Worm (Caenorhabditis elegans) whole organism, late embryonic: Measurements from ENCODE around the gene str-246.
A peak's percentile ranks its signal among the peaks of the same experiment; 100 is the strongest.

Source experiments
- C08G9.2 ChIP-seq: sonication (generic microtip); optimal IDR thresholded peaks from 2 replicates; lab custom pipeline; 2016; ENCODE audit warnings: mild to moderate bottlenecking, missing genetic modification characterization, moderate library complexity, missing compliant biosample characterization
- C38D4.7 ChIP-seq: fragments of 200-800 bp; sonication (Bioruptor generic); optimal IDR thresholded peaks from 2 replicates; lab custom pipeline; 2018; ENCODE audit warnings: mild to moderate bottlenecking, missing genetic modification characterization, moderate library complexity, missing compliant biosample characterization
- K02D7.2 ChIP-seq: sonication (generic microtip); optimal IDR thresholded peaks from 2 replicates; lab custom pipeline; 2017; ENCODE audit warnings: mild to moderate bottlenecking, missing genetic modification characterization, missing compliant biosample characterization
- Y22D7AL.16 ChIP-seq: sonication (generic microtip); optimal IDR thresholded peaks from 2 replicates; lab custom pipeline; 2016; ENCODE audit warnings: missing genetic modification characterization, missing compliant biosample characterization
- ama-1 ChIP-seq: fragments of 150-350 bp; optimal IDR thresholded peaks from 2 replicates; lab custom pipeline; 2014
- ceh-19 ChIP-seq: fragments of 200-800 bp; sonication (Bioruptor generic); optimal IDR thresholded peaks from 2 replicates; lab custom pipeline; 2018; ENCODE audit warnings: mild to moderate bottlenecking, missing genetic modification characterization, missing compliant biosample characterization
- ceh-2 ChIP-seq: sonication (generic microtip); optimal IDR thresholded peaks from 2 replicates; lab custom pipeline; 2016; ENCODE audit warnings: missing genotype, missing genetic modification characterization, missing compliant biosample characterization
- ceh-34 ChIP-seq: sonication (generic microtip); optimal IDR thresholded peaks from 2 replicates; lab custom pipeline; 2016; ENCODE audit warnings: mild to moderate bottlenecking, missing genetic modification characterization, missing compliant biosample characterization
- ceh-48 ChIP-seq: sonication (generic microtip); optimal IDR thresholded peaks from 2 replicates; lab custom pipeline; 2016; ENCODE audit warnings: missing genetic modification characterization, inconsistent platforms, missing compliant biosample characterization
- che-1 ChIP-seq: sonication (generic microtip); optimal IDR thresholded peaks from 2 replicates; lab custom pipeline; 2016; ENCODE audit warnings: mild to moderate bottlenecking, missing genetic modification characterization, missing compliant biosample characterization
- dmd-4 ChIP-seq: sonication (generic microtip); optimal IDR thresholded peaks from 2 replicates; lab custom pipeline; 2016; ENCODE audit warnings: borderline replicate concordance, missing genetic modification characterization, missing compliant biosample characterization
- dve-1 ChIP-seq: sonication (generic microtip); optimal IDR thresholded peaks from 2 replicates; lab custom pipeline; 2017; ENCODE audit warnings: antibody characterized with exemption, mild to moderate bottlenecking, missing genetic modification characterization, missing compliant biosample characterization
- elt-2 ChIP-seq: sonication (generic microtip); optimal IDR thresholded peaks from 2 replicates; lab custom pipeline; 2016; ENCODE audit warnings: missing genetic modification reagents, missing genetic modification characterization, missing compliant biosample characterization
- ets-4 ChIP-seq: sonication (generic microtip); optimal IDR thresholded peaks from 2 replicates; lab custom pipeline; 2016; ENCODE audit warnings: missing genetic modification characterization, missing compliant biosample characterization
- fkh-10 ChIP-seq: fragments of 150-350 bp; optimal IDR thresholded peaks from 2 replicates; lab custom pipeline; 2014; ENCODE audit warnings: missing biosample characterization, missing genetic modification reagents, missing genetic modification characterization
- fkh-6 ChIP-seq: sonication (generic microtip); optimal IDR thresholded peaks from 2 replicates; lab custom pipeline; 2016; ENCODE audit warnings: missing genetic modification characterization, missing compliant biosample characterization
- hlh-13 ChIP-seq: fragments of 200-800 bp; sonication (Bioruptor generic); optimal IDR thresholded peaks from 2 replicates; lab custom pipeline; 2018; ENCODE audit warnings: mild to moderate bottlenecking, missing genetic modification characterization, missing compliant biosample characterization
- hlh-15 ChIP-seq: sonication (generic microtip); optimal IDR thresholded peaks from 2 replicates; lab custom pipeline; 2016; ENCODE audit warnings: missing genetic modification characterization, missing compliant biosample characterization
- hlh-30 ChIP-seq: sonication (generic microtip); optimal IDR thresholded peaks from 2 replicates; lab custom pipeline; 2017; ENCODE audit warnings: antibody characterized with exemption, missing genetic modification characterization, missing compliant biosample characterization; ENCODE audit not compliant: insufficient read depth
- hlh-6 ChIP-seq: sonication (generic microtip); optimal IDR thresholded peaks from 2 replicates; lab custom pipeline; 2016; ENCODE audit warnings: missing genotype, missing genetic modification characterization, missing compliant biosample characterization
- hlh-8 ChIP-seq: sonication (generic microtip); optimal IDR thresholded peaks from 2 replicates; lab custom pipeline; 2016; ENCODE audit warnings: missing genotype, missing genetic modification characterization, missing compliant biosample characterization
- lim-6 ChIP-seq: sonication (generic microtip); optimal IDR thresholded peaks from 2 replicates; lab custom pipeline; 2016; ENCODE audit warnings: missing genetic modification characterization, missing compliant biosample characterization
- madf-2 ChIP-seq: sonication (generic microtip); optimal IDR thresholded peaks from 2 replicates; lab custom pipeline; 2017; ENCODE audit warnings: missing genetic modification characterization, missing compliant biosample characterization
- mec-3 ChIP-seq: sonication (generic microtip); optimal IDR thresholded peaks from 2 replicates; lab custom pipeline; 2016; ENCODE audit warnings: borderline replicate concordance, missing genetic modification characterization, missing compliant biosample characterization
- nfya-1 ChIP-seq: sonication (generic microtip); optimal IDR thresholded peaks from 2 replicates; lab custom pipeline; 2017; ENCODE audit warnings: missing genetic modification characterization, mild to moderate bottlenecking, missing compliant biosample characterization, antibody characterized with exemption, moderate library complexity
- odd-2 ChIP-seq: sonication (generic microtip); optimal IDR thresholded peaks from 2 replicates; lab custom pipeline; 2017; ENCODE audit warnings: antibody characterized with exemption, mild to moderate bottlenecking, missing genetic modification characterization, missing compliant biosample characterization
- pag-3 ChIP-seq: sonication (generic microtip); optimal IDR thresholded peaks from 2 replicates; lab custom pipeline; 2016; ENCODE audit warnings: missing compliant biosample characterization, missing genetic modification characterization, borderline replicate concordance
- pha-2 ChIP-seq: sonication (generic microtip); optimal IDR thresholded peaks from 2 replicates; lab custom pipeline; 2017; ENCODE audit warnings: mild to moderate bottlenecking, missing genetic modification characterization, missing compliant biosample characterization
- pha-4 ChIP-seq: fragments of 150-350 bp; optimal IDR thresholded peaks from 2 replicates; lab custom pipeline; 2018; ENCODE audit warnings: missing biosample characterization, missing genetic modification reagents, missing genetic modification characterization
- pqm-1 ChIP-seq: sonication (generic microtip); optimal IDR thresholded peaks from 2 replicates; lab custom pipeline; 2016; ENCODE audit warnings: missing genetic modification characterization, missing compliant biosample characterization
- pros-1 ChIP-seq: fragments of 150-350 bp; optimal IDR thresholded peaks from 2 replicates; lab custom pipeline; 2014; ENCODE audit warnings: missing biosample characterization, missing genetic modification reagents, missing genetic modification characterization
- ref-2 ChIP-seq: sonication (generic microtip); optimal IDR thresholded peaks from 2 replicates; lab custom pipeline; 2016; ENCODE audit warnings: missing genetic modification characterization, missing compliant biosample characterization
- rnt-1 ChIP-seq: sonication (generic microtip); optimal IDR thresholded peaks from 2 replicates; lab custom pipeline; 2016; ENCODE audit warnings: missing genetic modification characterization, missing compliant biosample characterization
- syd-9 ChIP-seq: sonication (generic microtip); optimal IDR thresholded peaks from 2 replicates; lab custom pipeline; 2016; ENCODE audit warnings: mild to moderate bottlenecking, missing genetic modification characterization, moderate library complexity, missing compliant biosample characterization
- tbx-2 ChIP-seq: sonication (generic microtip); optimal IDR thresholded peaks from 2 replicates; lab custom pipeline; 2016; ENCODE audit warnings: missing genetic modification characterization, missing compliant biosample characterization
- tbx-7 ChIP-seq: sonication (generic microtip); optimal IDR thresholded peaks from 2 replicates; lab custom pipeline; 2016; ENCODE audit warnings: missing genotype, missing genetic modification characterization, missing compliant biosample characterization
- unc-42 ChIP-seq: sonication (generic microtip); optimal IDR thresholded peaks from 2 replicates; lab custom pipeline; 2016; ENCODE audit warnings: missing genotype, missing genetic modification characterization, missing compliant biosample characterization
- unc-86 ChIP-seq: sonication (generic microtip); optimal IDR thresholded peaks from 2 replicates; lab custom pipeline; 2016; ENCODE audit warnings: missing genetic modification characterization, missing compliant biosample characterization
- zip-5 ChIP-seq: sonication (generic microtip); optimal IDR thresholded peaks from 2 replicates; lab custom pipeline; 2016; ENCODE audit warnings: missing genetic modification characterization, missing compliant biosample characterization

The str-246 gene

DNA sequence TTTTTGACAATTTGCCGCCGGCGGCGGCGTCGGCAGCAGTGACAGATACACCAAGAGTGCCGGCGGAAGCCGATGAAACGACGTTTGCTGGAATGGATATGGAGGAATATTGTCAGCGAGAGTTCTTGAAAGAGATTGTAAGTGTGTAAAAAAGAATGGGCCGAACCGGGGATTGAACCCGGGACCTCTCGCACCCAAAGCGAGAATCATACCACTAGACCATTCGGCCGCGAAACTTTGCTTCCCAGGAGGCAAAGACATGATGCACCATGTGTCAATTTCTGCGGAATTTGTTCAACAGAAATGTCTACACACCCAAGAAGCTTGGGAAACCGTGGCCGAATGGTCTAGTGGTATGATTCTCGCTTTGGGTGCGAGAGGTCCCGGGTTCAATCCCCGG is 10.8 kb upstream of the str-246 start (continued):
- TF ChIP-seq fkh-10 (no peak), pha-2 (tag; lab: Kevin White, UChicago) (no peak), fkh-6 (tag; lab: Kevin White, UChicago) (no peak), hlh-30 (tag; lab: Kevin White, UChicago) (no peak), pha-4 (tag; lab: Kevin White, UChicago) (no peak), lim-6 (no peak), pag-3 (no peak), zip-5 (tag; lab: Kevin White, UChicago) (no peak), ama-1 (lab: Kevin White, UChicago) (no peak), C38D4.7 (no peak), syd-9 (tag; lab: Kevin White, UChicago) (no peak), dve-1 (tag; lab: Kevin White, UChicago) (peak; percentile 80), unc-42 (tag; lab: Kevin White, UChicago) (no peak), elt-2 (peak; percentile 26)
- TF ChIP-seq, all 69 proteins: peak for 7

DNA sequence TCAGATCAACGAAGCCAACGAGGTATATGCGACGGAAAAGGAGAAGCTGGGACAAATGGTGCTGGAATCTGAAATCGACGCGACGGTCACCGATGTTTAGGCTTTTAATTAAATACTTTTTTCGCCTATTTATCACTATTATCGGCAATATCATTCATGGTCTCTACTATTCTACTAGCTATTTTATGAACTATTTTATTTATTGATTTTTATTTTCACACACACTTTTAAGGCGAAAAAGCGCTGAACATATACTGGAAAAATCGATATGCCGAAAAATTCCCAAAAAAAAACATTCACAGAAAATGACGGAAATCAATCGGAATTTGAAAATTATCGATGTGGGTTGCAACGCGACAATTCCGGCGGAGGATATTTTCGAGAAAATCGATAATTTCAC is 9.0 kb upstream of the str-246 start, which contains the start of gene W09D6.1:
W09D6.1 (plus strand) TSS at position 301 of the 400 bp plus-strand sequence.
- no peak for TF ChIP-seq ceh-19

DNA sequence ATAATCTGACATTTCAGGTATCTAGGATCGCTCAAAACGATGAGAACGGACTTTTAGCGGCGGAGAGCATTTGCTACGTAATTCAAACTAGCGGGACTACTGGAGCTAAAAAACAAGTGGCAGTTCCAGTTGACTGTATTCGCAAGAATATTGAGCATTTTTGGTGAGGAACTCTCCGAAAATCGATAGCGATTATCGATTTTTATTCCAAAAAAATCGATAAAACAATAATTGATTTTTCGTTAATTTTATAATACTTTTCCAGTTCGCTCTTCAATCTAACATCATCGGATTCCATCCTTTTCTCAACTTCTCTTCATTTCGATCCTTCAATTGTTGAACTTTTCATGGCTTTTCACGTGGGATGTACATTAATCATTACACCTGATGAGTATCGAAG is 8.2 kb upstream of the str-246 start:
- TF ChIP-seq mec-3 (tag; lab: Kevin White, UChicago) (no peak), tbx-2 (tag; lab: Kevin White, UChicago) (no peak), unc-42 (tag; lab: Kevin White, UChicago) (no peak), ceh-2 (no peak), K02D7.2 (tag; lab: Kevin White, UChicago) (no peak), pha-2 (tag; lab: Kevin White, UChicago) (no peak), unc-86 (tag; lab: Kevin White, UChicago) (no peak), tbx-7 (tag; lab: Kevin White, UChicago) (no peak), hlh-6 (no peak), C38D4.7 (no peak), Y22D7AL.16 (tag; lab: Kevin White, UChicago) (no peak), hlh-8 (tag; lab: Kevin White, UChicago) (no peak), odd-2 (no peak), dmd-4 (tag; lab: Kevin White, UChicago) (no peak), fkh-10 (no peak)

DNA sequence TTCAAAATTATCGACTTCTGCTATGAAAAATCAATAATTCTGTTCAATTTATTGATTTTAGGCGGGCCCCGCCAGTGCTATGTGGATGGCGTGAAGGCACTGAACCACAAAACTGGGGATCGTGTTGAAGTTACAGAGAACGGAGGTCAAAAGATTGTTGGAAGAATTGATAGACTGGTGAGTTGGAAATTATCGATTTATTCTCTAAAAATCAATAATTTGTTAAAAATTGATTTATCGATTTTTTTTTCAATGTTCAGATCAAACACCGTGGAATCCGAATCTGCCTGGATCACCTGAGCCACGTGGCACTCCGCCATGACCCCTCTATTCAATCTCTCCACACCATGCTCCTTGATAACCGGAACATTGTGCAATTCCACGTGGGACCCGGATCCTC is 7.3 kb upstream of the str-246 start:
- TF ChIP-seq madf-2 (tag; lab: Kevin White, UChicago) (no peak), ceh-48 (peak; percentile 1)

DNA sequence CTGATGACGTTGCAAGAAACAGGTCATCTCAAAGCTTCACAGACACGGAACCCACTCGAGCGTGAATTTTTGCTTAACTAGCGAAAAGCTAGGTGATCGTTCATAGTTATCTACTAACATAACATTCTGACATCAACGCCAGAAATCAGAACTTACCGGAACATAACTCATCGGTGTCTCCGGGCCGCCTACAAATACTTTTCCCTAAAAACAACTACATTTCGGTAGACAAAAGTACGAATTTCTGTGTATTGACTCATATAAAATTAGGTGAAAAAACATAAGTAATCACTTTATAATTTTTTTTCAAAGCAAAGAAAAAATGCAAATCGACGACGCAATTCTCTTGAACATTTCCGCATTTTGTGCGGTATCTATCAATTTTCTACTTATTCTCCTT is 3.3 kb upstream of the str-246 start, which contains the start of gene str-261:
str-261 (plus strand) TSS at position 301 of the 400 bp plus-strand sequence.
- TF ChIP-seq elt-2 (no peak), syd-9 (tag; lab: Kevin White, UChicago) (no peak)

DNA sequence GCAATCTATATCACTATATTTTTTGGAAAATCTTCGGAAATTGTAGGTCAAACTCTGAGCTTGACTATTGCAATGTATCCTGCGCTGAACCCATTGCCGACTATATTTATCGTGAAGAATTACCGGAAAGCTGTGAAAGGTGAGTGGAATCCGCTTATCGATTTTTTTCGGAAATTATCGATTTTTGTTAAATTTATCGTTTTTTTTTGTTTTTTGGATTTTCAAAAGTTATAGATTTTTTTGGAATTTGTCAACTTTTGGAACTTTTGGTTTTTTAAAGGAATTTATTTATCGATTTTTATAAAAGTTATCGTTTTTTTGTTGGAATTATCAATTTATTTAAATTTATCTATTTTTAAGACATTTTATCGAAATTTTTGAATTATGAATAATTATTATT is 761 bp upstream of the str-246 start:
- TF ChIP-seq hlh-15 (tag; lab: Kevin White, UChicago) (no peak), ceh-19 (no peak), ceh-2 (no peak), unc-42 (tag; lab: Kevin White, UChicago) (no peak), C08G9.2 (tag; lab: Kevin White, UChicago) (no peak), hlh-13 (no peak), rnt-1 (tag; lab: Kevin White, UChicago) (no peak), nfya-1 (tag; lab: Kevin White, UChicago) (no peak), hlh-30 (tag; lab: Kevin White, UChicago) (no peak), che-1 (no peak), ceh-34 (tag; lab: Kevin White, UChicago) (no peak), ref-2 (no peak), ets-4 (tag; lab: Kevin White, UChicago) (no peak), pros-1 (tag; lab: Kevin White, UChicago) (no peak), pqm-1 (tag; lab: Kevin White, UChicago) (no peak)
